Fruit fly (Drosophila melanogaster) whole organism, embryonic: ENCODE results near the gene CG12016.

Experiments used
- Antp ChIP-seq: fragments of 200-800 bp; sonication (Bioruptor generic); optimal IDR thresholded peaks from 3 replicates; lab custom pipeline; 2016; ENCODE audit warnings: missing biosample characterization, missing genetic modification characterization
- Atf6 ChIP-seq: fragments of 200-800 bp; sonication (Bioruptor generic); IDR thresholded peaks from 2 replicates; pipeline ENCODE4 v1.3.6; 2022; ENCODE audit warnings: missing biosample characterization, missing genetic modification characterization
- CG10321 ChIP-seq: fragments of 200-800 bp; sonication (Bioruptor generic); IDR thresholded peaks from 2 replicates; pipeline ENCODE4 v1.3.6; 2022; ENCODE audit warnings: missing biosample characterization, missing genetic modification characterization
- CG10431 ChIP-seq: fragments of 200-800 bp; sonication (Bioruptor generic); optimal IDR thresholded peaks from 3 replicates; lab custom pipeline; 2018; ENCODE audit warnings: missing biosample characterization, mild to moderate bottlenecking, missing genetic modification characterization
- CG11560 ChIP-seq: fragments of 200-800 bp; sonication (Bioruptor generic); IDR thresholded peaks from 3 replicates; pipeline ENCODE4 v1.3.6; 2022; ENCODE audit warnings: missing biosample characterization, missing genetic modification characterization
- CG11723 ChIP-seq: fragments of 200-800 bp; sonication (Bioruptor generic); optimal IDR thresholded peaks from 2 replicates; lab custom pipeline; 2017; ENCODE audit warnings: missing biosample characterization, mild to moderate bottlenecking, missing genetic modification characterization
- CG13775 ChIP-seq: fragments of 200-800 bp; sonication (Bioruptor generic); optimal IDR thresholded peaks from 3 replicates; lab custom pipeline; 2017; ENCODE audit warnings: missing biosample characterization, mild to moderate bottlenecking, missing genetic modification characterization
- CG13894 ChIP-seq: fragments of 200-800 bp; sonication (Bioruptor generic); optimal IDR thresholded peaks from 3 replicates; lab custom pipeline; 2018; ENCODE audit warnings: missing biosample characterization, mild to moderate bottlenecking, missing genetic modification characterization, moderate library complexity
- CG14014 ChIP-seq: fragments of 200-800 bp; sonication (Bioruptor generic); IDR thresholded peaks from 2 replicates; pipeline ENCODE4 v1.3.6; 2022; ENCODE audit warnings: missing biosample characterization, missing genetic modification characterization
- CG14050 ChIP-seq: fragments of 200-800 bp; sonication (Bioruptor generic); IDR thresholded peaks from 3 replicates; pipeline ENCODE4 v1.3.6; 2022; ENCODE audit warnings: missing biosample characterization, missing genetic modification characterization
- CG14441 ChIP-seq: fragments of 200-800 bp; sonication (Bioruptor generic); IDR thresholded peaks from 2 replicates; pipeline ENCODE4 v1.3.6; 2022; ENCODE audit warnings: missing biosample characterization, missing genetic modification characterization
- CG1529 ChIP-seq: fragments of 200-800 bp; sonication (Bioruptor generic); optimal IDR thresholded peaks from 3 replicates; lab custom pipeline; 2018; ENCODE audit warnings: missing biosample characterization, missing genetic modification characterization
- CG15696 ChIP-seq: fragments of 200-800 bp; sonication (Bioruptor generic); optimal IDR thresholded peaks from 2 replicates; lab custom pipeline; 2019; ENCODE audit warnings: missing biosample characterization, mild to moderate bottlenecking, missing genetic modification characterization, moderate library complexity
- CG2120 ChIP-seq: fragments of 200-800 bp; sonication (Bioruptor generic); optimal IDR thresholded peaks from 3 replicates; lab custom pipeline; 2016; ENCODE audit warnings: missing biosample characterization, missing genetic modification characterization
- CG31224 ChIP-seq: fragments of 200-800 bp; sonication (Bioruptor generic); IDR thresholded peaks from 2 replicates; pipeline ENCODE4 v1.3.6; 2022; ENCODE audit warnings: missing biosample characterization, missing genetic modification characterization
- CG31441 ChIP-seq: fragments of 200-800 bp; sonication (Bioruptor generic); IDR thresholded peaks from 2 replicates; pipeline ENCODE4 v1.3.6; 2022; ENCODE audit warnings: missing biosample characterization, missing genetic modification characterization
- CG32532 ChIP-seq: fragments of 200-800 bp; sonication (Bioruptor generic); IDR thresholded peaks from 2 replicates; pipeline ENCODE4 v1.3.6; 2022; ENCODE audit warnings: missing biosample characterization, missing genetic modification characterization
- CG34224 ChIP-seq: fragments of 200-800 bp; sonication (Bioruptor generic); IDR thresholded peaks from 3 replicates; pipeline ENCODE4 v1.3.6; 2022; ENCODE audit warnings: missing biosample characterization, missing genetic modification characterization; ENCODE audit not compliant: partially characterized antibody
- CG3726 ChIP-seq: fragments of 200-800 bp; sonication (Bioruptor generic); IDR thresholded peaks from 3 replicates; pipeline ENCODE4, ENCODE4 v1.3.6; 2022; ENCODE audit warnings: missing biosample characterization, missing genetic modification characterization
- CG3838 ChIP-seq: fragments of 200-800 bp; sonication (Bioruptor generic); optimal IDR thresholded peaks from 3 replicates; lab custom pipeline; 2016; ENCODE audit warnings: missing biosample characterization, missing genetic modification characterization
- CG3847 ChIP-seq: fragments of 200-800 bp; sonication (Bioruptor generic); IDR thresholded peaks from 2 replicates; pipeline ENCODE4 v1.3.6; 2022; ENCODE audit warnings: missing biosample characterization, missing genetic modification characterization
- CG5953 ChIP-seq: fragments of 200-800 bp; sonication (Bioruptor generic); IDR thresholded peaks from 2 replicates; pipeline ENCODE4 v1.3.6; 2022; ENCODE audit warnings: missing biosample characterization, missing genetic modification characterization
- CG6813 ChIP-seq: fragments of 200-800 bp; sonication (Bioruptor generic); optimal IDR thresholded peaks from 2 replicates; lab custom pipeline; 2017; ENCODE audit warnings: missing biosample characterization, missing genetic modification characterization, mild to moderate bottlenecking, moderate library complexity, missing genetic modification reagents
- CG7963 ChIP-seq: fragments of 200-800 bp; sonication (Bioruptor generic); IDR thresholded peaks from 3 replicates; pipeline ENCODE4 v1.3.6; 2022; ENCODE audit warnings: missing biosample characterization, missing genetic modification characterization; ENCODE audit not compliant: partially characterized antibody
- CG8359 ChIP-seq: fragments of 200-800 bp; sonication (Bioruptor generic); optimal IDR thresholded peaks from 2 replicates; lab custom pipeline; 2017; ENCODE audit warnings: missing biosample characterization, mild to moderate bottlenecking, missing genetic modification characterization, borderline replicate concordance
- CG9727 ChIP-seq: fragments of 200-800 bp; sonication (Bioruptor generic); optimal IDR thresholded peaks from 3 replicates; lab custom pipeline; 2017; ENCODE audit warnings: missing biosample characterization, mild to moderate bottlenecking, missing genetic modification characterization
- Camta ChIP-seq: fragments of 200-800 bp; sonication (Bioruptor generic); optimal IDR thresholded peaks from 2 replicates; lab custom pipeline; 2016; ENCODE audit warnings: missing biosample characterization, missing genetic modification characterization
- CkIIα-i1 ChIP-seq: fragments of 200-800 bp; sonication (Bioruptor generic); IDR thresholded peaks from 2 replicates; pipeline ENCODE4 v1.3.6; 2022; ENCODE audit warnings: missing biosample characterization, missing genetic modification characterization
- D19A ChIP-seq: fragments of 200-800 bp; optimal IDR thresholded peaks from 3 replicates; lab custom pipeline; 2019; ENCODE audit warnings: missing biosample characterization, mild to moderate bottlenecking, missing genetic modification characterization, moderate library complexity
- D19B ChIP-seq: fragments of 200-800 bp; sonication (Bioruptor generic); optimal IDR thresholded peaks from 2 replicates; lab custom pipeline; 2017; ENCODE audit warnings: missing biosample characterization, mild to moderate bottlenecking, missing genetic modification characterization
- Deaf1 ChIP-seq: fragments of 200-800 bp; optimal IDR thresholded peaks from 3 replicates; lab custom pipeline; 2019; ENCODE audit warnings: missing biosample characterization, mild to moderate bottlenecking, missing genetic modification characterization, moderate library complexity
- ERR ChIP-seq: fragments of 200-800 bp; sonication (Bioruptor generic); optimal IDR thresholded peaks from 2 replicates; lab custom pipeline; 2016; ENCODE audit warnings: missing biosample characterization, missing genetic modification characterization
- Ets97D ChIP-seq: fragments of 200-800 bp; sonication (Bioruptor generic); optimal IDR thresholded peaks from 3 replicates; lab custom pipeline; 2016; ENCODE audit warnings: missing biosample characterization, missing genetic modification characterization
- HHEX ChIP-seq: fragments of 200-800 bp; sonication (Bioruptor generic); optimal IDR thresholded peaks from 3 replicates; lab custom pipeline; 2017; ENCODE audit warnings: missing biosample characterization, mild to moderate bottlenecking, missing genetic modification characterization, missing genetic modification reagents
- Lhr ChIP-seq: fragments of 200-800 bp; sonication (Bioruptor generic); optimal IDR thresholded peaks from 3 replicates; lab custom pipeline; 2017; ENCODE audit warnings: mild to moderate bottlenecking, missing biosample characterization, missing genetic modification reagents, missing genetic modification characterization
- MESR4 ChIP-seq: fragments of 200-800 bp; sonication (Bioruptor generic); optimal IDR thresholded peaks from 2 replicates; lab custom pipeline; 2018; ENCODE audit warnings: missing biosample characterization, mild to moderate bottlenecking, missing genetic modification characterization, moderate library complexity
- NFAT ChIP-seq: fragments of 200-800 bp; sonication (Bioruptor generic); IDR thresholded peaks from 2 replicates; pipeline ENCODE4 v1.3.6; 2022; ENCODE audit warnings: missing biosample characterization, missing genetic modification characterization
- Oaz ChIP-seq: fragments of 200-800 bp; sonication (Bioruptor generic); IDR thresholded peaks from 2 replicates; pipeline ENCODE4 v1.3.6; 2022; ENCODE audit warnings: missing biosample characterization, missing genetic modification characterization
- Usf ChIP-seq: fragments of 200-800 bp; sonication (Bioruptor generic); optimal IDR thresholded peaks from 2 replicates; lab custom pipeline; 2017; ENCODE audit warnings: missing genotype, missing biosample characterization, missing genetic modification characterization
- ab ChIP-seq: fragments of 200-800 bp; sonication (Bioruptor generic); optimal IDR thresholded peaks from 2 replicates; lab custom pipeline; 2016; ENCODE audit warnings: missing biosample characterization, missing genetic modification characterization
- aop ChIP-seq: fragments of 200-800 bp; sonication (Bioruptor generic); IDR thresholded peaks from 2 replicates; pipeline ENCODE4 v1.3.6; 2022; ENCODE audit warnings: missing biosample characterization, missing genetic modification characterization
- bcd ChIP-seq: fragments of 200-800 bp; sonication (Bioruptor generic); optimal IDR thresholded peaks from 2 replicates; lab custom pipeline; 2017; ENCODE audit warnings: missing biosample characterization, mild to moderate bottlenecking, missing genetic modification characterization
- bigmax ChIP-seq: fragments of 200-800 bp; sonication (Bioruptor generic); optimal IDR thresholded peaks from 2 replicates; lab custom pipeline; 2018; ENCODE audit warnings: missing biosample characterization, mild to moderate bottlenecking, missing genetic modification characterization
- cad ChIP-seq: fragments of >200 bp; optimal IDR thresholded peaks from 2 replicates; lab custom pipeline; 2017; ENCODE audit warnings: missing biosample characterization, missing genetic modification characterization
- fd3F ChIP-seq: fragments of 200-800 bp; sonication (Bioruptor generic); optimal IDR thresholded peaks from 2 replicates; lab custom pipeline; 2018; ENCODE audit warnings: missing biosample characterization, mild to moderate bottlenecking, missing genetic modification characterization, moderate library complexity
- grau ChIP-seq: fragments of 200-800 bp; optimal IDR thresholded peaks from 3 replicates; lab custom pipeline; 2019; ENCODE audit warnings: missing biosample characterization, mild to moderate bottlenecking, missing genetic modification characterization, moderate library complexity
- gt ChIP-seq: fragments of 200-800 bp; sonication (Bioruptor generic); IDR thresholded peaks from 2 replicates; pipeline ENCODE4 v1.3.6; 2022; ENCODE audit warnings: missing biosample characterization, missing genetic modification characterization
- inv ChIP-seq: fragments of 200-800 bp; sonication (Bioruptor generic); IDR thresholded peaks from 2 replicates; pipeline ENCODE4 v1.3.6; 2022; ENCODE audit warnings: missing biosample characterization, missing genetic modification characterization; ENCODE audit not compliant: partially characterized antibody
- ro ChIP-seq: fragments of 200-800 bp; sonication (Bioruptor generic); IDR thresholded peaks from 2 replicates; pipeline ENCODE4 v1.3.6; 2022; ENCODE audit warnings: missing biosample characterization, missing genetic modification characterization
- shn ChIP-seq: fragments of 200-800 bp; sonication (Bioruptor generic); optimal IDR thresholded peaks from 3 replicates; lab custom pipeline; 2016; ENCODE audit warnings: missing biosample characterization, missing genetic modification characterization
- tx ChIP-seq: fragments of 200-800 bp; sonication (Bioruptor generic); optimal IDR thresholded peaks from 2 replicates; lab custom pipeline; 2016; ENCODE audit warnings: missing biosample characterization, missing genetic modification characterization

CG12016 gene

dm6 chr3L:3319223-3319643 lies at the start of gene CG12016, which contains the start of the genes PIG-C and Dpm2 (continued):
- TF ChIP-seq CG13894 (tag; lab: Kevin White, UChicago) (no peak), CG32532 (GFP tag; lab: Robert Waterston, UW) (peak; percentile 73), CG14441 (peak; percentile 50; the same call in 1 of the 2 replicates), CG6813 (no peak), CG9727 (GFP tag; lab: Kevin White, UChicago) (peak; percentile 50), CG7963 (GFP tag; lab: Robert Waterston, UW) (peak; percentile 93), Deaf1 (peak; percentile 58), CG15696 (tag; lab: Kevin White, UChicago) (peak; percentile 68), CG11723 (GFP tag; lab: Kevin White, UChicago) (no peak), CG2120 (GFP tag; lab: Kevin White, UChicago) (peak; percentile 89), Antp (peak; percentile 71), bcd (GFP tag; lab: Kevin White, UChicago) (no peak), CG10321 (GFP tag; lab: Robert Waterston, UW) (no peak), CG14014 (GFP tag; lab: Robert Waterston, UW) (peak; percentile 50; the same call in 1 of the 2 replicates), Ets97D (GFP tag; lab: Kevin White, UChicago) (peak; percentile 77), CkIIα-i1 (GFP tag; lab: Robert Waterston, UW) (no peak), CG14050 (GFP tag; lab: Robert Waterston, UW) (0 out of 3 replicates have a peak, but pooled peaks have one; percentile 28), CG5953 (no peak), grau (tag; lab: Kevin White, UChicago) (peak; percentile 77), CG3726 (no peak), Lhr (GFP tag; lab: Kevin White, UChicago) (peak; percentile 59), CG3847 (peak; percentile 85), CG10431 (no peak), MESR4 (GFP tag; lab: Kevin White, UChicago) (no peak), CG31441 (GFP tag; lab: Robert Waterston, UW) (peak; percentile 69; the same call in 1 of the 2 replicates), NFAT (GFP tag; lab: Robert Waterston, UW) (peak; percentile 67), Oaz (GFP tag; lab: Robert Waterston, UW) (peak; percentile 47; the same call in 1 of the 2 replicates), D19B (GFP tag; lab: Kevin White, UChicago) (no peak), CG34224 (GFP tag; lab: Robert Waterston, UW) (peak; percentile 94), ab (peak; percentile 49), CG11560 (peak; percentile 38; the same call in 1 of the 3 replicates), HHEX (GFP tag; lab: Kevin White, UChicago) (no peak), ERR (GFP tag; lab: Kevin White, UChicago) (peak; percentile 36), ro (no peak), gt (GFP tag; lab: Robert Waterston, UW) (no peak), D19A (tag; lab: Kevin White, UChicago) (peak; percentile 18), shn (peak; percentile 81), Atf6 (GFP tag; lab: Robert Waterston, UW) (0 out of 2 replicates have a peak, but pooled peaks have one; percentile 19), bigmax (GFP tag; lab: Kevin White, UChicago) (no peak), inv (GFP tag; lab: Robert Waterston, UW) (peak; percentile 97), Usf (GFP tag; lab: Kevin White, UChicago) (peak; percentile 56), CG1529 (GFP tag; lab: Kevin White, UChicago) (no peak), CG13775 (peak; percentile 69), fd3F (GFP tag; lab: Kevin White, UChicago) (peak; percentile 12), CG31224 (GFP tag; lab: Robert Waterston, UW) (peak; percentile 53; the same call in 1 of the 2 replicates), aop (no peak), CG8359 (GFP tag; lab: Kevin White, UChicago) (no peak), Camta (GFP tag; lab: Kevin White, UChicago) (peak; percentile 54), cad (no peak), tx (GFP tag; lab: Kevin White, UChicago) (peak; percentile 70), CG3838 (GFP tag; lab: Kevin White, UChicago) (peak; percentile 27)
